Worm (Caenorhabditis elegans) whole organism, L2 larva: ENCODE measurements around the gene lig-4.

ENCODE experiments used
- aly-2 ChIP-seq: fragments of 150-350 bp; optimal IDR thresholded peaks from 2 replicates; lab custom pipeline; 2014; ENCODE audit warnings: missing biosample characterization, missing genetic modification characterization
- ama-1 ChIP-seq: fragments of 150-350 bp; optimal IDR thresholded peaks from 2 replicates; lab custom pipeline; 2018; ENCODE audit warnings: inconsistent platforms
- elt-3 ChIP-seq: sonication (generic microtip); optimal IDR thresholded peaks from 2 replicates; lab custom pipeline; 2017; ENCODE audit warnings: missing biosample characterization, missing genetic modification characterization
- fos-1 ChIP-seq: fragments of 150-350 bp; optimal IDR thresholded peaks from 2 replicates; lab custom pipeline; 2014; ENCODE audit warnings: missing biosample characterization, missing genetic modification characterization
- lin-11 ChIP-seq: fragments of 150-350 bp; sonication (generic microtip); optimal IDR thresholded peaks from 2 replicates; lab custom pipeline; 2014; ENCODE audit warnings: missing biosample characterization, missing genetic modification characterization, inconsistent platforms, mixed read lengths
- lin-13 ChIP-seq: fragments of 150-350 bp; optimal IDR thresholded peaks from 2 replicates; lab custom pipeline; 2014; ENCODE audit warnings: missing biosample characterization, missing genetic modification reagents, missing genetic modification characterization
- mdl-1 ChIP-seq, 2 experiments: fragments of 150-350 bp in 1 of 2; sonication (generic microtip) in 1 of 2; optimal IDR thresholded peaks; 2 replicates each; lab custom pipeline; 2017; ENCODE audit warnings: missing biosample characterization in 2 of 2, missing genetic modification characterization in 2 of 2
- nhr-129 ChIP-seq: fragments of 150-350 bp; optimal IDR thresholded peaks from 2 replicates; lab custom pipeline; 2014; ENCODE audit warnings: missing biosample characterization, missing genetic modification characterization
- nhr-23 ChIP-seq: fragments of 150-350 bp; optimal IDR thresholded peaks from 2 replicates; lab custom pipeline; 2014; ENCODE audit warnings: missing biosample characterization, missing genetic modification reagents, missing genetic modification characterization
- nhr-25 ChIP-seq: fragments of 150-350 bp; sonication (generic microtip); optimal IDR thresholded peaks from 3 replicates; lab custom pipeline; 2014; ENCODE audit warnings: missing biosample characterization, missing genetic modification characterization
- sem-4 ChIP-seq: fragments of 150-350 bp; optimal IDR thresholded peaks from 2 replicates; lab custom pipeline; 2014; ENCODE audit warnings: missing biosample characterization, missing genetic modification reagents, missing genetic modification characterization
- sma-9 ChIP-seq, 2 experiments: fragments of 150-350 bp in 1 of 2; sonication (generic microtip) in 1 of 2; optimal IDR thresholded peaks; 2 replicates each; lab custom pipeline; 2014 to 2016; ENCODE audit warnings: missing genetic modification characterization in 2 of 2, mild to moderate bottlenecking in 1 of 2, missing biosample characterization in 1 of 2, missing compliant biosample characterization in 1 of 2, missing genetic modification reagents in 1 of 2, moderate library complexity in 1 of 2
- unc-55 ChIP-seq: fragments of 150-350 bp; sonication (generic microtip); optimal IDR thresholded peaks from 3 replicates; lab custom pipeline; 2014; ENCODE audit warnings: missing biosample characterization, missing genetic modification reagents, missing genetic modification characterization
- ztf-4 ChIP-seq: fragments of 150-350 bp; optimal IDR thresholded peaks from 2 replicates; lab custom pipeline; 2014; ENCODE audit warnings: missing biosample characterization, missing genetic modification characterization

ce11 chrIII:7572781-7573400 lies 51.6 kb downstream of the lig-4 start, which contains the start of the genes rpl-9 and lpd-7:
- TF ChIP-seq nhr-129 (tag; lab: Kevin White, UChicago) (peak; percentile 97), nhr-25 (tag; lab: Kevin White, UChicago) (peak; percentile 82), sem-4 (tag; lab: Kevin White, UChicago) (peak; percentile 42), nhr-23 (tag; lab: Kevin White, UChicago) (no peak), lin-13 (GFP tag; lab: Kevin White, UChicago) (peak; percentile 89), mdl-1 (tag; optimal IDR thresholded peaks at IDR 0.05; lab: Kevin White, UChicago) (peak; percentile 8 to 57), sma-9 (GFP tag; optimal IDR thresholded peaks at IDR 0.05; lab: Kevin White, UChicago) (peak; percentile 74), sma-9 (tag; optimal IDR thresholded peaks at IDR 0.05; lab: Kevin White, UChicago) (no peak), fos-1 (tag; lab: Kevin White, UChicago) (peak; percentile 62), unc-55 (GFP tag; lab: Kevin White, UChicago) (peak; percentile 97), elt-3 (tag; lab: Kevin White, UChicago) (no peak), lin-11 (tag; lab: Kevin White, UChicago) (peak; percentile 72), ama-1 (lab: Kevin White, UChicago) (peak; percentile 75), ztf-4 (tag; lab: Kevin White, UChicago) (peak; percentile 64), aly-2 (tag; lab: Kevin White, UChicago) (no peak)
